In the genomic region with DNA sequence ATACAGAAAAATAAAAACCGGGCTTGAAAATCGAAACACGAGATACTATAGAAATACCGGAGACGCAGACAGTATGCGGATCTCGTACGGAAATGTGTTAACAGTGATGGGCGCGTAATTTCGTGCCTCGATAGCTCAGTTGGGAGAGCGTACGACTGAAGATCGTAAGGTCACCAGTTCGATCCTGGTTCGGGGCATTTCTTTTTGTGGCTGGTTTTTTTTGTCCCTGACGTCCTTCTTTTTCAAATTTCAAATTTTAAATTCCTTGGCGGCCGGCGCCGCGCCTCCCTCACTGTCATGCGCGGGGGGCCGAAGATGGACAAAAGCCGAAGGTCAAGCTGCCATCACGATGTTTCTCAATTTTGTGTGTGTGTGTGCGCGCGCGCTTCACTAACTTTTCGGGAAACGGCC, we compare ENCODE assay signal across 6 worm cellular contexts.
TF ChIP-seq lines count a peak whose summit lies in the region.

No protein-coding gene starts in this region.

TF ChIP-seq in whole organism, L1 larva, 84 proteins besides CTCF, POLR2A, EP300 and RAD21 (continues in another document):
- TF ChIP-seq dpl-1 (GFP tag; optimal IDR thresholded peaks at IDR 0.05; lab: Kevin White, UChicago) (peak in 1 of 3 experiments; percentile 12), mep-1 (tag; optimal IDR thresholded peaks at IDR 0.05; lab: Kevin White, UChicago) (peak; percentile 11), snu-23 (GFP tag; optimal IDR thresholded peaks at IDR 0.05; lab: Kevin White, UChicago) (peak; percentile 64), nhr-90 (tag; optimal IDR thresholded peaks at IDR 0.05; lab: Kevin White, UChicago; ENCODE audit: poor library complexity) (peak; percentile 67), nhr-19 (GFP tag; conservative IDR thresholded peaks at IDR 0.05; lab: Robert Waterston, UW) (peak; percentile 21; the same call in 1 of the 2 replicates), elt-3 (tag; optimal IDR thresholded peaks at IDR 0.05; lab: Kevin White, UChicago) (peak in 1 of 6 experiments; percentile 49), nhr-47 (tag; optimal IDR thresholded peaks at IDR 0.05; lab: Kevin White, UChicago) (peak; percentile 45), lin-13 (GFP tag; optimal IDR thresholded peaks at IDR 0.05; lab: Kevin White, UChicago) (peak; percentile 7), ztf-4 (tag; optimal IDR thresholded peaks at IDR 0.05; lab: Kevin White, UChicago) (no peak), nhr-77 (tag; optimal IDR thresholded peaks at IDR 0.05; lab: Kevin White, UChicago) (no peak), nhr-85 (tag; lab: Kevin White, UChicago) (peak; percentile 83), lin-35 (GFP tag; optimal IDR thresholded peaks at IDR 0.05; lab: Kevin White, UChicago) (peak; percentile 15 to 57), nhr-71 (tag; optimal IDR thresholded peaks at IDR 0.05; lab: Kevin White, UChicago) (peak; percentile 47)

TF ChIP-seq in whole organism, L2 larva, 48 proteins besides CTCF, POLR2A, EP300 and RAD21 (continues in another document):
- no peak for TF ChIP-seq egl-27 (tag; optimal IDR thresholded peaks at IDR 0.05; lab: Kevin White, UChicago)
- TF ChIP-seq lsy-2 (tag; optimal IDR thresholded peaks at IDR 0.05; lab: Kevin White, UChicago), result no peak
- no peak for TF ChIP-seq mdl-1 (tag; optimal IDR thresholded peaks at IDR 0.05; lab: Kevin White, UChicago)
- TF ChIP-seq ztf-1 (GFP tag; conservative IDR thresholded peaks at IDR 0.05; lab: Robert Waterston, UW), result no peak
- TF ChIP-seq blmp-1 (tag; optimal IDR thresholded peaks at IDR 0.05; lab: Kevin White, UChicago; ENCODE audit: insufficient read depth), result no peak
- no peak for TF ChIP-seq lin-13 (GFP tag; optimal IDR thresholded peaks at IDR 0.05; lab: Kevin White, UChicago)
- peak; percentile 22 for TF ChIP-seq nhr-21 (tag; optimal IDR thresholded peaks at IDR 0.05; lab: Kevin White, UChicago)
- TF ChIP-seq sma-3 (GFP tag; optimal IDR thresholded peaks at IDR 0.05; lab: Kevin White, UChicago), result peak; percentile 41
- no peak for TF ChIP-seq R02D3.7 (tag; optimal IDR thresholded peaks at IDR 0.05; lab: Kevin White, UChicago)
- no peak for TF ChIP-seq ama-1 (optimal IDR thresholded peaks at IDR 0.05; lab: Kevin White, UChicago)
- TF ChIP-seq nhr-25 (tag; optimal IDR thresholded peaks at IDR 0.05; lab: Kevin White, UChicago), result peak; percentile 44
- TF ChIP-seq ztf-11 (tag; optimal IDR thresholded peaks at IDR 0.05; lab: Kevin White, UChicago), result no peak
- TF ChIP-seq nhr-129 (tag; optimal IDR thresholded peaks at IDR 0.05; lab: Kevin White, UChicago), result peak; percentile 24
- TF ChIP-seq mbf-1 (tag; optimal IDR thresholded peaks at IDR 0.05; lab: Kevin White, UChicago), result no peak
- TF ChIP-seq zag-1 (tag; optimal IDR thresholded peaks at IDR 0.05; lab: Kevin White, UChicago), result no peak

TF ChIP-seq in whole organism, L3 larva, 47 proteins besides CTCF, POLR2A, EP300 and RAD21:
- TF ChIP-seq nhr-76 (tag; optimal IDR thresholded peaks at IDR 0.05; lab: Kevin White, UChicago) (no peak), elt-2 (tag; optimal IDR thresholded peaks at IDR 0.05; lab: Kevin White, UChicago) (peak; percentile 1), lin-39 (tag; optimal IDR thresholded peaks at IDR 0.05; lab: Kevin White, UChicago) (no peak), ceh-28 (tag; optimal IDR thresholded peaks at IDR 0.05; lab: Kevin White, UChicago) (no peak), nfya-1 (tag; optimal IDR thresholded peaks at IDR 0.05; lab: Kevin White, UChicago; ENCODE audit: insufficient read depth) (peak; percentile 20), nhr-25 (tag; optimal IDR thresholded peaks at IDR 0.05; lab: Kevin White, UChicago) (peak; percentile 71)

TF ChIP-seq in whole organism, L4 larva, 104 proteins besides CTCF, POLR2A, EP300 and RAD21 (continues in another document):
- TF ChIP-seq F10B5.3 (tag; optimal IDR thresholded peaks at IDR 0.05; lab: Kevin White, UChicago) (no peak), T20F7.1 (GFP tag; optimal IDR thresholded peaks at IDR 0.05; lab: Kevin White, UChicago) (no peak), mxl-2 (GFP tag; conservative IDR thresholded peaks at IDR 0.05; lab: Robert Waterston, UW) (no peak), vab-7 (GFP tag; IDR thresholded peaks at IDR 0.05; lab: Robert Waterston, UW) (peak; percentile 70), Y75B8A.6 (GFP tag; IDR thresholded peaks at IDR 0.05; lab: Robert Waterston, UW) (no peak), nhr-76 (tag; optimal IDR thresholded peaks at IDR 0.05; lab: Kevin White, UChicago) (no peak), gei-8 (GFP tag; optimal IDR thresholded peaks at IDR 0.05; lab: Kevin White, UChicago) (no peak), hlh-30 (tag; optimal IDR thresholded peaks at IDR 0.05; lab: Kevin White, UChicago; ENCODE audit: insufficient read depth) (peak; percentile 56), mdt-29 (GFP tag; IDR thresholded peaks at IDR 0.05; lab: Robert Waterston, UW) (no peak), ces-1 (GFP tag; optimal IDR thresholded peaks at IDR 0.05; lab: Kevin White, UChicago) (no peak), dve-1 (tag; optimal IDR thresholded peaks at IDR 0.05; lab: Kevin White, UChicago; ENCODE audit: insufficient read depth) (peak; percentile 38), ZK337.2 (GFP tag; IDR thresholded peaks at IDR 0.05; lab: Robert Waterston, UW) (peak; percentile 65), F49E8.2 (tag; optimal IDR thresholded peaks at IDR 0.05; lab: Kevin White, UChicago; ENCODE audit: borderline replicate concordance) (peak; percentile 26), daf-16 (GFP tag; optimal IDR thresholded peaks at IDR 0.05; lab: Kevin White, UChicago) (peak in 1 of 2 experiments; percentile 6), daf-16 (tag; optimal IDR thresholded peaks at IDR 0.05; lab: Kevin White, UChicago) (peak; percentile 24), php-3 (GFP tag; IDR thresholded peaks at IDR 0.05; lab: Robert Waterston, UW) (no peak), nhr-111 (GFP tag; optimal IDR thresholded peaks at IDR 0.05; lab: Kevin White, UChicago) (no peak), lin-15B (tag; optimal IDR thresholded peaks at IDR 0.05; lab: Kevin White, UChicago) (no peak)

TF ChIP-seq in whole organism, early embryonic, 17 proteins besides CTCF, POLR2A, EP300 and RAD21:
- TF ChIP-seq sea-1 (GFP tag; conservative IDR thresholded peaks at IDR 0.05; lab: Robert Waterston, UW) (0 out of 2 replicates have a peak, but pooled peaks have one; percentile 47), tbx-11 (GFP tag; IDR thresholded peaks at IDR 0.05; lab: Robert Waterston, UW) (no peak), hmg-4 (GFP tag; optimal IDR thresholded peaks at IDR 0.05; lab: Kevin White, UChicago) (no peak), scrt-1 (GFP tag; IDR thresholded peaks at IDR 0.05; lab: Robert Waterston, UW) (0 out of 2 replicates have a peak, but pooled peaks have one; percentile 18)

TF ChIP-seq in whole organism, young adult, 124 proteins besides CTCF, POLR2A, EP300 and RAD21 (continues in another document):
- TF ChIP-seq ZK185.1 (tag; optimal IDR thresholded peaks at IDR 0.05; lab: Kevin White, UChicago; ENCODE audit: poor library complexity, severe bottlenecking) (no peak), hsf-1 (GFP tag; IDR thresholded peaks at IDR 0.05; lab: Robert Waterston, UW) (0 out of 2 replicates have a peak, but pooled peaks have one; percentile 6), die-1 (tag; optimal IDR thresholded peaks at IDR 0.05; lab: Kevin White, UChicago) (peak; percentile 77), ama-1 (optimal IDR thresholded peaks at IDR 0.05; lab: Kevin White, UChicago) (no peak), ama-1 (GFP tag; optimal IDR thresholded peaks at IDR 0.05; lab: Kevin White, UChicago) (peak in 1 of 2 experiments; percentile 51), sdz-38 (tag; optimal IDR thresholded peaks at IDR 0.05; lab: Kevin White, UChicago) (no peak), cebp-1 (GFP tag; IDR thresholded peaks at IDR 0.05; lab: Robert Waterston, UW) (no peak), cebp-1 (tag; optimal IDR thresholded peaks at IDR 0.05; lab: Kevin White, UChicago) (no peak), snpc-1.1 (tag; optimal IDR thresholded peaks at IDR 0.05; lab: Kevin White, UChicago; ENCODE audit: insufficient read depth) (no peak), snpc-3.4 (tag; optimal IDR thresholded peaks at IDR 0.05; lab: Kevin White, UChicago) (peak; percentile 68), ztf-18 (tag; optimal IDR thresholded peaks at IDR 0.05; lab: Kevin White, UChicago) (peak; percentile 58), snpc-1.3 (tag; optimal IDR thresholded peaks at IDR 0.05; lab: Kevin White, UChicago; ENCODE audit: insufficient read depth) (no peak), nfya-1 (tag; optimal IDR thresholded peaks at IDR 0.05; lab: Kevin White, UChicago; ENCODE audit: borderline replicate concordance, insufficient read depth) (no peak), lsy-27 (tag; optimal IDR thresholded peaks at IDR 0.05; lab: Kevin White, UChicago; ENCODE audit: borderline replicate concordance, insufficient read depth) (no peak), hmg-20 (GFP tag; IDR thresholded peaks at IDR 0.05; lab: Robert Waterston, UW) (no peak), unc-62 (GFP tag; optimal IDR thresholded peaks at IDR 0.05; lab: Kevin White, UChicago) (no peak), hmg-1.2 (GFP tag; IDR thresholded peaks at IDR 0.05; lab: Robert Waterston, UW) (peak; percentile 96), chd-7 (tag; optimal IDR thresholded peaks at IDR 0.05; lab: Kevin White, UChicago) (peak; percentile 29), F49E8.2 (tag; optimal IDR thresholded peaks at IDR 0.05; lab: Kevin White, UChicago; ENCODE audit: insufficient read depth) (no peak), madf-6 (GFP tag; IDR thresholded peaks at IDR 0.05; lab: Robert Waterston, UW) (peak; percentile 54; the same call in 1 of the 2 replicates), let-607 (tag; optimal IDR thresholded peaks at IDR 0.05; lab: Kevin White, UChicago) (no peak), D2030.7 (GFP tag; IDR thresholded peaks at IDR 0.05; lab: Robert Waterston, UW) (peak; percentile 61), sptf-2 (GFP tag; optimal IDR thresholded peaks at IDR 0.05; lab: Kevin White, UChicago) (no peak), attf-5 (GFP tag; optimal IDR thresholded peaks at IDR 0.05; lab: Kevin White, UChicago) (peak; percentile 6), F23B12.7 (tag; optimal IDR thresholded peaks at IDR 0.05; lab: Kevin White, UChicago; ENCODE audit: insufficient read depth) (no peak), efl-1 (GFP tag; optimal IDR thresholded peaks at IDR 0.05; lab: Kevin White, UChicago) (no peak), ztf-28 (GFP tag; IDR thresholded peaks at IDR 0.05; lab: Robert Waterston, UW) (no peak), nhr-27 (tag; optimal IDR thresholded peaks at IDR 0.05; lab: Kevin White, UChicago) (no peak), lsl-1 (GFP tag; optimal IDR thresholded peaks at IDR 0.05; lab: Kevin White, UChicago) (peak; percentile 18), ztf-26 (tag; optimal IDR thresholded peaks at IDR 0.05; lab: Kevin White, UChicago) (no peak), nfya-2 (GFP tag; IDR thresholded peaks at IDR 0.05; lab: Robert Waterston, UW) (no peak), T26A5.8 (tag; optimal IDR thresholded peaks at IDR 0.05; lab: Kevin White, UChicago) (no peak), tbp1 (GFP tag; optimal IDR thresholded peaks at IDR 0.05; lab: Kevin White, UChicago) (peak; percentile 92), sea-2 (GFP tag; IDR thresholded peaks at IDR 0.05; lab: Robert Waterston, UW) (no peak), hlh-12 (tag; optimal IDR thresholded peaks at IDR 0.05; lab: Kevin White, UChicago) (no peak)
